Worm (Caenorhabditis elegans): Measurements from ENCODE around the gene EGAP5.1.

The EGAP5.1 gene

DNA sequence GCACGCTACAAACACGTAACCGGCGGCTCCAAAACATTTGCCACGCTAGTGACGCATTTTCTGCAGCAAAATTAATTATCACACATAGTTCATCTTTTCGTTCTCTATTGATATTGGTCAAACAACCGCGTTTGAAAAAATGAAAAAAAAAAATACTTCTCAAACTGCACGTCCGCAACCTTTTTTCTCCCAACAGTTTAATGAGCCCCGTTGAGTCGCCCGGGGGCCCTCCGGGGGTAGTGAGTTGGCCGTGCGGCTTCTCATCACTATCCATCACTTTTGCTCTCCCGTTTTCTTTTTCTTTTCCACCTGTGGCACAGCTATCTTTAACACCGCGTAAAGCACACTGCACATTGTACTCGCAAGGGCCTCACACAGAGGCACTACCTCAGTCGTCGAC, 46.6 kb downstream of the EGAP5.1 start:
- TF ChIP-seq dox-1 (GFP tag; IDR thresholded peaks at IDR 0.05) (0 out of 2 replicates have a peak, but pooled peaks have one; percentile 45), nhr-80 (tag; optimal IDR thresholded peaks at IDR 0.05) (peak; percentile 17), zfh-2 (GFP tag; conservative IDR thresholded peaks at IDR 0.05) (0 out of 2 replicates have a peak, but pooled peaks have one; percentile 35), madf-6 (GFP tag; IDR thresholded peaks at IDR 0.05) (no peak), aptf-3 (GFP tag; IDR thresholded peaks at IDR 0.05) (0 out of 2 replicates have a peak, but pooled peaks have one; percentile 44)

ce11 chrX:5210524-5210923, 47.7 kb downstream of the EGAP5.1 start:
- TF ChIP-seq hrde-1 (tag; optimal IDR thresholded peaks at IDR 0.05; ENCODE audit: borderline replicate concordance) (no peak), ztf-25 (GFP tag; IDR thresholded peaks at IDR 0.05) (no peak), ccch-3 (GFP tag; optimal IDR thresholded peaks at IDR 0.05) (no peak), nhr-90 (tag; optimal IDR thresholded peaks at IDR 0.05) (no peak), hmg-1.2 (GFP tag; IDR thresholded peaks at IDR 0.05) (peak; percentile 33; the same call in 1 of the 2 replicates), B0019.2 (GFP tag; conservative IDR thresholded peaks at IDR 0.05) (no peak), aptf-3 (GFP tag; IDR thresholded peaks at IDR 0.05) (no peak), nfya-2 (GFP tag; IDR thresholded peaks at IDR 0.05) (no peak), ceh-40 (GFP tag; IDR thresholded peaks at IDR 0.05) (no peak), ceh-27 (GFP tag; optimal IDR thresholded peaks at IDR 0.05) (peak; percentile 15), F57A8.1 (GFP tag; optimal IDR thresholded peaks at IDR 0.05) (no peak), nhr-179 (tag; optimal IDR thresholded peaks at IDR 0.05) (no peak), Y79H2A.3 (GFP tag; conservative IDR thresholded peaks at IDR 0.05) (no peak), lir-1 (GFP tag; conservative IDR thresholded peaks at IDR 0.05) (no peak), hsf-1 (GFP tag; IDR thresholded peaks at IDR 0.05) (no peak), ets-4 (GFP tag; optimal IDR thresholded peaks at IDR 0.05) (no peak)

- TF ChIP-seq snpc-1.3 (tag; optimal IDR thresholded peaks at IDR 0.05; ENCODE audit: insufficient read depth) (no peak), nhr-80 (tag; optimal IDR thresholded peaks at IDR 0.05) (peak; percentile 33), lin-26 (GFP tag; IDR thresholded peaks at IDR 0.05) (no peak), dox-1 (GFP tag; IDR thresholded peaks at IDR 0.05) (no peak)
These were observed 48.2 kb downstream of the EGAP5.1 start for ce11 chrX:5210927-5211655.

ce11 chrX:5213032-5213431, 50.2 kb downstream of the EGAP5.1 start:
- TF ChIP-seq atf-7 (tag; optimal IDR thresholded peaks at IDR 0.05) (no peak), zfh-2 (GFP tag; conservative IDR thresholded peaks at IDR 0.05) (no peak), B0035.1 (tag; optimal IDR thresholded peaks at IDR 0.05) (no peak), Y67H2A.10 (GFP tag; conservative IDR thresholded peaks at IDR 0.05) (no peak), dox-1 (GFP tag; IDR thresholded peaks at IDR 0.05) (no peak), T26A5.8 (tag; optimal IDR thresholded peaks at IDR 0.05) (no peak), ztf-18 (tag; optimal IDR thresholded peaks at IDR 0.05) (no peak), ama-1 (optimal IDR thresholded peaks at IDR 0.05) (no peak), ama-1 (GFP tag; optimal IDR thresholded peaks at IDR 0.05) (no peak), xnd-1 (tag; optimal IDR thresholded peaks at IDR 0.05) (no peak), B0336.3 (GFP tag; IDR thresholded peaks at IDR 0.05) (no peak), lsy-27 (tag; optimal IDR thresholded peaks at IDR 0.05; ENCODE audit: borderline replicate concordance, insufficient read depth) (no peak), die-1 (tag; optimal IDR thresholded peaks at IDR 0.05) (no peak)
